Worm (Caenorhabditis elegans): ENCODE measurements around the gene sdz-12.

Gene sdz-12

ce11 chrII:3731723-3732122, at the start of gene sdz-12, which contains the start of gene bath-31:
Gene sdz-12, minus strand, starts transcription at chrII:3731823.
Gene bath-31, plus strand, starts transcription at chrII:3731973.
- TF ChIP-seq ceh-18 (tag; optimal IDR thresholded peaks at IDR 0.05), result no peak
- TF ChIP-seq ceh-22 (tag; optimal IDR thresholded peaks at IDR 0.05), result no peak
- no peak for TF ChIP-seq pha-4 (tag; optimal IDR thresholded peaks at IDR 0.05)
- TF ChIP-seq ets-4 (tag; optimal IDR thresholded peaks at IDR 0.05), result no peak

ce11 chrII:3781238-3781637, 49.6 kb upstream of the sdz-12 start:
- TF ChIP-seq elt-2 (tag; optimal IDR thresholded peaks at IDR 0.05) (no peak), ztf-16 (tag; optimal IDR thresholded peaks at IDR 0.05) (no peak), ceh-14 (tag; optimal IDR thresholded peaks at IDR 0.05) (no peak), pha-2 (tag; optimal IDR thresholded peaks at IDR 0.05) (no peak), eyg-1 (tag; optimal IDR thresholded peaks at IDR 0.05) (no peak), ceh-9 (tag; optimal IDR thresholded peaks at IDR 0.05) (no peak), ceh-22 (tag; optimal IDR thresholded peaks at IDR 0.05) (no peak), ceh-19 (GFP tag; optimal IDR thresholded peaks at IDR 0.05) (no peak), npax-4 (tag; optimal IDR thresholded peaks at IDR 0.05) (no peak), pat-9 (tag; optimal IDR thresholded peaks at IDR 0.05) (no peak), lim-6 (tag; optimal IDR thresholded peaks at IDR 0.05) (no peak), ama-1 (optimal IDR thresholded peaks at IDR 0.05) (no peak), gmeb-2 (tag; optimal IDR thresholded peaks at IDR 0.05) (no peak), fax-1 (tag; optimal IDR thresholded peaks at IDR 0.05) (no peak)

- TF ChIP-seq fkh-6 (tag; optimal IDR thresholded peaks at IDR 0.05) (no peak), pros-1 (tag; optimal IDR thresholded peaks at IDR 0.05) (no peak), ceh-19 (GFP tag; optimal IDR thresholded peaks at IDR 0.05) (no peak), unc-3 (GFP tag; conservative IDR thresholded peaks at IDR 0.05) (no peak), unc-3 (tag; optimal IDR thresholded peaks at IDR 0.05) (no peak), tbx-2 (tag; optimal IDR thresholded peaks at IDR 0.05) (no peak)
Measured at ce11 chrII:3779463-3779862, 47.8 kb upstream of the sdz-12 start, which contains the start of gene T24E12.11. Gene T24E12.11, minus strand, starts transcription at chrII:3779563.

- TF ChIP-seq hlh-30 (tag; optimal IDR thresholded peaks at IDR 0.05; ENCODE audit: insufficient read depth), result no peak
- no peak for TF ChIP-seq sox-4 (tag; optimal IDR thresholded peaks at IDR 0.05)
- no peak for TF ChIP-seq ztf-16 (tag; optimal IDR thresholded peaks at IDR 0.05)
- TF ChIP-seq pha-4 (tag; optimal IDR thresholded peaks at IDR 0.05), result no peak
- TF ChIP-seq elt-4 (tag; optimal IDR thresholded peaks at IDR 0.05), result no peak
- TF ChIP-seq ceh-48 (tag; optimal IDR thresholded peaks at IDR 0.05), result no peak
- TF ChIP-seq pat-9 (tag; optimal IDR thresholded peaks at IDR 0.05), result no peak
- no peak for TF ChIP-seq ahr-1 (tag; optimal IDR thresholded peaks at IDR 0.05)
- no peak for TF ChIP-seq syd-9 (tag; optimal IDR thresholded peaks at IDR 0.05)
- TF ChIP-seq sdc-2 (tag; optimal IDR thresholded peaks at IDR 0.05), result no peak
- TF ChIP-seq sox-2 (GFP tag; IDR thresholded peaks at IDR 0.05), result no peak
- TF ChIP-seq pag-3 (tag; optimal IDR thresholded peaks at IDR 0.05; ENCODE audit: borderline replicate concordance), result no peak
Measured at ce11 chrII:3777802-3778201, 46.2 kb upstream of the sdz-12 start.

- TF ChIP-seq gmeb-2 (tag; optimal IDR thresholded peaks at IDR 0.05), result no peak
- TF ChIP-seq ceh-24 (tag; optimal IDR thresholded peaks at IDR 0.05), result no peak
- no peak for TF ChIP-seq K02D7.2 (tag; optimal IDR thresholded peaks at IDR 0.05)
- TF ChIP-seq ama-1 (optimal IDR thresholded peaks at IDR 0.05), result no peak
- TF ChIP-seq T23F11.4 (GFP tag; optimal IDR thresholded peaks at IDR 0.05), result no peak
- no peak for TF ChIP-seq tbx-2 (tag; optimal IDR thresholded peaks at IDR 0.05)
- no peak for TF ChIP-seq rnt-1 (tag; optimal IDR thresholded peaks at IDR 0.05)
- TF ChIP-seq unc-3 (GFP tag; conservative IDR thresholded peaks at IDR 0.05), result no peak
- TF ChIP-seq unc-3 (tag; optimal IDR thresholded peaks at IDR 0.05), result no peak
- TF ChIP-seq C08G9.2 (tag; optimal IDR thresholded peaks at IDR 0.05), result no peak
- TF ChIP-seq dve-1 (tag; optimal IDR thresholded peaks at IDR 0.05), result no peak
Measured at ce11 chrII:3775719-3776118, 44.1 kb upstream of the sdz-12 start, which contains the start of gene T24E12.3. Gene T24E12.3, plus strand, starts transcription at chrII:3776019.

Measured in whole organism, late embryonic.